Fruit fly (Drosophila melanogaster) Kc167 (cell line): ENCODE data around the gene CG5910.

Source experiments
- Myc ChIP-seq: fragments of >200 bp; optimal IDR thresholded peaks from 2 replicates; lab custom pipeline; 2017; ENCODE audit warnings: missing external identifiers
- Sin3A ChIP-seq: fragments of >200 bp; optimal IDR thresholded peaks from 2 replicates; lab custom pipeline; 2018; ENCODE audit warnings: missing external identifiers
- h ChIP-seq: fragments of >200 bp; optimal IDR thresholded peaks from 3 replicates; lab custom pipeline; 2018; ENCODE audit warnings: missing external identifiers
- insv ChIP-seq: fragments of >200 bp; optimal IDR thresholded peaks from 3 replicates; lab custom pipeline; 2018; ENCODE audit warnings: missing external identifiers
- psq ChIP-seq: fragments of >200 bp; optimal IDR thresholded peaks from 2 replicates; lab custom pipeline; 2017; ENCODE audit warnings: missing external identifiers
- ttk ChIP-seq: sonication (Bioruptor generic); optimal IDR thresholded peaks from 2 replicates; lab custom pipeline; 2017; ENCODE audit warnings: missing external identifiers

Gene CG5910

DNA sequence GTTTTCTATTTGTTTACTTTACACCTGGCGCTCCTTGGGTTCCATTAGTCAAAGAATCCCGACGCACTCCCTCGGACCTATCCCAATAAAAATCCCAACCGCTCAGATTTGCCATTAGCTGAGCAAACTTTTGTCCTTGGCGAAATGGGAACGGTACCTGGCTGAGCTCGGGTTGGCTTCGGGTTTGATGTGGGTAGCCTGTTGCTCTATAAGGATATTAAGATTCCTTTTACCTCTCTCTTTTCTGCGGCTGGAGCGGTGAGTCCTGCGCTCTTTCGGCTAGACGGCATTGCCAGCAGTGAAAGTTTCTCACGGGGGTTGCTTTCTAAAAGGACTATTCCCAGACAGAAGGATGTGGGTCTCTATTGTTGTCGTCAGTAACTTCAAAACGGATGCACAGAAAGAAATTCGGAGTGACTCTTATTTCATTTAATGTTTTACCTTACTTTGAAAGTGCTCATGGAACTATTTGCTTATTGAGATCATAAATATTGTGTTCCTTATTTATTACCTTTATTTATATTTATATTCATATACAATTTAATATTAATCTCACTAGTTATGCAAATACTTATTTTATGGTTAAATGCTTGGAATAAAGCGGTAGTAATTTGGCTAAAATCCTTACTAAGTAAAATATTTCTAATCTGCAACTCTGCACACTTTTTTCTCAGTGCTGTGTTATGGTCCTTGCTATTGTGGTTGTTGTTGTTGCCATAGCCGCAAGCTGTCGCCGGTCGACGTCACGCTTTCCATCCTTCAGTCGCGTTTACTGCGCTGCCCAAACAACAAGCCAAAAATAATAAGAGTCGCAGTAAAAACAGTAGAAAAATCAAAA is at the start of gene CG5910:
TSS of gene CG5910 (plus strand) at position 788 of the 838 bp plus-strand sequence.
- TF ChIP-seq insv (lab: Kevin White, UChicago) = no peak
- TF ChIP-seq h (lab: Kevin White, UChicago) = no peak
- no peak for TF ChIP-seq psq (lab: Kevin White, UChicago)
- no peak for TF ChIP-seq ttk (lab: Kevin White, UChicago)
- TF ChIP-seq Myc (lab: Kevin White, UChicago) = no peak
- TF ChIP-seq Sin3A = no peak

DNA sequence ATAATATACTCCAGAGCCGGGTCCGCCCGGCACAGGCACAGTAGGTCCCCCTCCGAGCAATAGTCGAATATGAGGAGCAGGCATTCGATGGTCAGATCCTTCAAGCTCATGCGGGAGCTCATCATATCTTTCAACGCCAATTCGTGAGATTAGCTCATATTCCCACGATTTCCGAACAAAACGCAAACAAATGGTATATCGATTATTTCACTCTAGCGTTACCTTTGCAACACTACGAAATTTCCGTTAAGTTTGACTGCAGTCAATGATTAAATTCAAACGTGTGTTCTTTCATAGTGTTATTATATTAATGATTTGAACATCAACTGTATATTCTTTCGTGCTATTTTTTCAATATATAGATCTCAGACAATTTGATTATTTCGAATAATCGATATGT is 48.9 kb upstream of the CG5910 start, which contains the start of gene CG33969:
TSS of gene CG33969 (minus strand) at position 197 of the 400 bp plus-strand sequence.
- TF ChIP-seq ttk (lab: Kevin White, UChicago) (no peak), Myc (lab: Kevin White, UChicago) (no peak)

DNA sequence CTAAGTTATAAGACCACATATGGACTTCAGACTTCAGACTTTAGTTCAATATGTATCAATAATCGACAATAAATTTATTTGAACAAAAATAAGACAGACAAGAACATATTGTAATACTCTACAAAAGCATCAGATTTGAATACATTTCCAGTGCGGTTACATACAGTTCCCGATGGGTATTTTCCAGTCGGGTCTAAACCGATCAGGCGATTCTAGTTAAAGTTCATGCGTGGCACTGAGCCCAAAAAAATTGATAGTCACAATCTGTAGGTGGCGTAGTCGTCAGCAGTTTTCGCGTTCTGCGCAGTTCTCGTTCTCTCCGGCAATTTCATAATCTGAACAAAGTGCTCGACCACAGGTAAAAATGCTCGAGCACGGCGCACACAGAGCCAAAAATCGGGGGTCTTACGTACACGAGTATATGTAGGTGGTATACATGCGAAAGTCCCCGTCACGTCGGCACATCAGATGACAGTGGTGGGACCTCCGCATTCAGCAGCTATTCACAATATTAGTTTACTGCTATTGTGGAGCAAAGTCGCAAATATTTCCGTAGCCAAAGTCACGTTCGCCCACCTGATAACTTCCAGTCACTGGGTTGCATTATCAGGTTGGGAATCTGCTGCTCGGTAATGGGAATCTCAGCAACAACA is 46.8 kb upstream of the CG5910 start:
- no peak for TF ChIP-seq psq (lab: Kevin White, UChicago)
- no peak for TF ChIP-seq insv (lab: Kevin White, UChicago)
- no peak for TF ChIP-seq ttk (lab: Kevin White, UChicago)
- TF ChIP-seq Myc (lab: Kevin White, UChicago) = no peak
- no peak for TF ChIP-seq h (lab: Kevin White, UChicago)
- no peak for TF ChIP-seq Sin3A

DNA sequence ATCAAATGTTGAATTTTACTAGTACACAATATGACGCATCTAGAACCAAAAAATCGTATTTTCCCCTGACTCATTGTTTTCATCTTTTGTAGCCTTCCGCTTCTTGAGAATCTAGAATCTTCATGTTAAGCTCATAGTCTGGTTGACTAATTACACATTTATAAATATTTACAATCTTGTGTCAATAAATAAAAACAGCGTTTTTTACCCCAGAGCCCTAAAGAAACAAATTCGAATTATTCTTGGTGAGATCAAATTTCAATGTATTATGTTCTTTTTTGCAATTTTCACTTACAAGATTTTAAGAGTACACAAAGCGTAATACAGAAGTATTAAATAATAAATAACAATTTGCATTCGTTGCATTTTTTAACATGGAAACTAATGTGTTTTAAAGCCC is 46.2 kb upstream of the CG5910 start:
- TF ChIP-seq ttk (lab: Kevin White, UChicago) = no peak
- no peak for TF ChIP-seq insv (lab: Kevin White, UChicago)
- no peak for TF ChIP-seq Myc (lab: Kevin White, UChicago)
- no peak for TF ChIP-seq psq (lab: Kevin White, UChicago)
- no peak for TF ChIP-seq Sin3A
- no peak for TF ChIP-seq h (lab: Kevin White, UChicago)

DNA sequence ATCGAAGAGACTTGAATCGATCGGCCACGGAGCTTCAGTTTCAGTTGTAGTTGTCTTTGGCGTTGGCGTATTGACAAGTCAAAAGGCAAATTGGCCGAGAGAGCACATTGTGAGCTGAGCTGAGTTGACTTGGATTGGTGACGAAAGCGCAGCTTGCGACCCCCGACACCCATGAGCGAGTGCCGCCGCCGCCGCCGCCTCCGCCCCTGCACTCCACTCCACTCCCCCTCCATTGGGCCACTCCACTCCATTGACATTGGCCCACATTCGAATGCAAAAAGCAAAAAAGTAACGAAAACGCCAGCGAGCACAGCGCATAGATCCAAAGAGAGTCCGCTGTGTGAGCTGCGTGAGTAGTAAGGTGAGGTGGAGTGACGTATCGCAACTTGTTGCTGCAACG is 44.4 kb upstream of the CG5910 start:
- TF ChIP-seq insv (lab: Kevin White, UChicago) (no peak), Myc (lab: Kevin White, UChicago) (no peak), h (lab: Kevin White, UChicago) (no peak), ttk (lab: Kevin White, UChicago) (no peak), Sin3A (no peak), psq (lab: Kevin White, UChicago) (no peak)

DNA sequence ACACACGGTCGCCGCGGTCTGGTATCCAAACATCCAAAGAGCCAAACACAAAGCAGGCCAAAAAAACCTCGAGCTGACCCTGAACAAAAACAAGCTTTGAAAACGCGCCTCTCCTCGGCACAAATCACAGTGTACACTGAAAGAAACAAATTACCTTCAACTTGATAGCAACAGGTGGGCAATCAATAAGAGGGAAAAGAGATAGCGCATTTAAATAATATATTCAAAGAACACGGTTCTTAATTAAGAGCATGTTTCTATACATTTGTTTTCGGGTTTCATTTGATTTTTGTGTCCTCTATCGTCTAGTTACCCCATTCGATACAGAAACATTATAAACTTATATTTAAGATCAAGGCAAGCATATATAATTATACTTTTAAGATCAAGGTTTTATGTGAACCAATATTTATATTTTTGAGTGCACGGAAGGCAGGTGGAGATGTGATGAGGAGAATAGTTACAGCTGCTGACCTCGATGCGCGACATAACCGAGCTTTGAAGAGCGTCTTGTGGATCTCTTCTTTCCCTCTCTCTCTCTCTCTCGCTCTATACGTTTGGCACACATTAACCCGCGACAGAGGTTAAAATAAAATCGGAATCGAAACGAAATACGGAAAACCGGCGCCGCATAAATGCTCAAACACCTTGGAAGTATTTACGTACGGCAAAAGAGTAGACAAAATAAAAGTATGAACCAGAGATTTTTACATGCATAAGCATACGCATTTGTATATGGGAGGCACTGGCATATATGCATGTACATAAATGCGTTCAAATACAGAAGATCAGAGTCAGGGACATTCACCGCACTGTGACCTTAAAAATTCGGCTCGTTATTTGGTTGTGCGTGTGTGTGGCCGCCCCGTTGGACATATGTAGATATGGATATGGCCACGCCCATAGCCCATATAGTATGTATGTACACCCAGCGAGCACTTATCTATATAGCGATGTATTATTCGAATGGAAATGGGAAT is 43.7 kb upstream of the CG5910 start:
- TF ChIP-seq h (lab: Kevin White, UChicago) = no peak
- no peak for TF ChIP-seq Sin3A
- no peak for TF ChIP-seq insv (lab: Kevin White, UChicago)
- TF ChIP-seq psq (lab: Kevin White, UChicago) = no peak
- no peak for TF ChIP-seq Myc (lab: Kevin White, UChicago)
- no peak for TF ChIP-seq ttk (lab: Kevin White, UChicago)

DNA sequence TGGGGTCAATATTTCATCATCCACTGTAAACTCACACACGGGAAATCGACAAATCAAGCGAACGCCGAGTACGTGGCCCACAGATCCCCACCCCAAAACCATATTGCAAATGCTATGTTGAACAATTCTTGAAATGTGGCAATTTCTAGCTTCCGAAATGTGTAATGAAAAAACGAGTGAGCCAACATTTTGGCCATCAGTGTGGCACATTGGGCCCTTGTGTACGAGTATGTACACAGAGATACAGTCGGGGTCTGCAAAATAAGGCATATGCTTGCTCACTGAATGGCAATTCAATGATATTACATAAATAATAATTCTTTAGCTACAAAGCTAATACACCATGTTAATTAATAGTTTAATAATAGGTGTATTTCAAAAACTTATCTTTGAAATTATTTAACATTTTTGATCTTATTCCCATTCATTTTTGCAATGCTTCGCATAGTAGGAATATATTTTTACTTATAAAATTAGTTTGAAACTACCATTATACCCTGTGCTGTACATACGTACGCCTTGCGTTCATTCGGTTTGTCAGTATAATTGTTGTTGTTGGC is 42.6 kb upstream of the CG5910 start:
- no peak for TF ChIP-seq ttk (lab: Kevin White, UChicago)
- no peak for TF ChIP-seq insv (lab: Kevin White, UChicago)
- TF ChIP-seq h (lab: Kevin White, UChicago) = no peak
- no peak for TF ChIP-seq Sin3A
- no peak for TF ChIP-seq Myc (lab: Kevin White, UChicago)
- no peak for TF ChIP-seq psq (lab: Kevin White, UChicago)

DNA sequence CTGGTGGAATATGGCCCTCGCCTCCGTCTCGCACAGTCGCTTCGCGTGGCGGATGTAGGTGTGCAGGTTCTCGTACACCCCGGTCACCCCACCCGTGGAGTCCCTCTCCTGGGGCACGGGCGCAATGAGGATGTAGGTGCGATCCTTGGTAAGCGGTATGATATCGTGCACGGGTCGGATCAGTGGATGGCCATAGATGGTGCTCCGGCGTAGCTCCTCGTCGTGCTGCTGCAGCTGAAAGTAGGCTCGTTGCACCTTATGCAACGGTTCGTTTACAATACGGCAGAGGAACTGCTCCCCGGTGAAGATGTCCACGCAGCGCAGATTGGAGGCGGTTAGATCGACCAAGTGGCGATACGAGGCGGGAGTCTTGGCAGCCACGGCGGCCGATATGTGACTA is 41.7 kb upstream of the CG5910 start:
- no peak for TF ChIP-seq Myc (lab: Kevin White, UChicago)
- peak; percentile 98 for TF ChIP-seq ttk (lab: Kevin White, UChicago)

DNA sequence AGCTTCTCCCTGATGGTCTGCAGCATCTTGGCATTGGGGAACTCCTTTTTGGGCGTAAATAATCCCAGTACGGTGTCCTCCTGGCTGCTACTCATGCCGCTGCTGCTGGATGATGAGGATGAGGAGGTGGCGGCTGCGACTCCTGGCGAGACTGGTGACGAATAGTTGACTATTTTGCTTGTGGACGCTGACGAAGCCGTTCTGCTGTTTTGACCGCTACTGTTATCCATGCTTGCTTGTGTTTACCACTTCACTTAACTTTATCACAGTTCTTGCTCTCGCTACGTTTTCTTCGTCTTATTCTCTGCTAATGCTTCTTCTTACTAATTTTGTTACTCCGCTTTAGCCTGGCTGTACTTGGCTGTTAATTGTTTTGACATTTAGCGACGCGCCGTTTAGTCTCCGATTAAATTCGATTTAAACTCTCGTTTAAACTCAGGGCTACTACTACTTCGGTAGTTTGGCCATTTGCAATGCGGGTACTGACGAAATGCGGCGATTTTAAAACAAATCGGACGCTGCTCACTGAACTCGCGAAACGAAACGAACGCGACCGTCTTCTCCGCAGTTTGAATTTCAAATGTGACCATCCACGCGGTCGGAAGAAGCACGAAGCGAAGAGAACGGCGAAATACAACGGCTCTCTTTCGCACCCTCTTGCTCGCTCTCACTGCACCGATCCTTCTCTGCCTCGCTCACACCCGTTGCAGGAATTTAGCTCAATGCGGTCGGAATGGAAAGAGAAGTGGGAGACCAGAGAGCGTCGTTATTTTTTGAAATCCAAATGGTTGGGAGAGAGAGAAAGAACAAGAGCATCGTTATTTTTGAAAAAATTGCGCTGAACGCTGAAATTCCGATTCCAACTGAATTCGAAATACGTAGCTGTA is 41.0 kb upstream of the CG5910 start, which contains the start of gene trbl:
TSS of gene trbl (minus strand) at position 584 of the 887 bp plus-strand sequence.
- TF ChIP-seq psq (lab: Kevin White, UChicago) = peak; percentile 89
- no peak for TF ChIP-seq h (lab: Kevin White, UChicago)
- TF ChIP-seq insv (lab: Kevin White, UChicago) = peak; percentile 92
